Fruit fly (Drosophila melanogaster): ENCODE data around the gene CG6985.
A peak's percentile ranks its signal among the peaks of the same experiment; 100 is the strongest.

CG6985 gene

dm6 chr3R:22753895-22754774 is 13.2 kb downstream of the CG6985 start:
- no peak for TF ChIP-seq ab (GFP tag; optimal IDR thresholded peaks at IDR 0.05)
- no peak for TF ChIP-seq CG43689 (GFP tag; IDR thresholded peaks at IDR 0.05)
- no peak for TF ChIP-seq CG1024 (GFP tag; IDR thresholded peaks at IDR 0.05)
- peak; percentile 6; the same call in 1 of the 2 replicates for TF ChIP-seq ap (GFP tag; IDR thresholded peaks at IDR 0.05)
- TF ChIP-seq CG1233 (GFP tag; optimal IDR thresholded peaks at IDR 0.05) = peak; percentile 66
- 0 out of 2 replicates have a peak, but pooled peaks have one; percentile 30 for TF ChIP-seq CG42726 (GFP tag; IDR thresholded peaks at IDR 0.05; ENCODE audit: partially characterized antibody)
- peak; percentile 85 for TF ChIP-seq CoRest (tag; optimal IDR thresholded peaks at IDR 0.05)
- TF ChIP-seq Antp (GFP tag; optimal IDR thresholded peaks at IDR 0.05) = peak; percentile 11
- TF ChIP-seq CG3995 (GFP tag; optimal IDR thresholded peaks at IDR 0.05) = no peak
- no peak for TF ChIP-seq CG31388 (GFP tag; optimal IDR thresholded peaks at IDR 0.05)
- no peak for TF ChIP-seq Max (GFP tag; optimal IDR thresholded peaks at IDR 0.05)
- no peak for TF ChIP-seq da (GFP tag; optimal IDR thresholded peaks at IDR 0.05)
- TF ChIP-seq nom (GFP tag; optimal IDR thresholded peaks at IDR 0.05) = no peak
- TF ChIP-seq zf30C (GFP tag; optimal IDR thresholded peaks at IDR 0.05) = no peak
- peak; percentile 95 for TF ChIP-seq Deaf1 (tag; optimal IDR thresholded peaks at IDR 0.05)
- TF ChIP-seq Xbp1 (GFP tag; optimal IDR thresholded peaks at IDR 0.05) = peak; percentile 66
- peak in 1 of 2 experiments; percentile 54 for TF ChIP-seq bsh (GFP tag; optimal IDR thresholded peaks at IDR 0.05)
- peak; percentile 8 to 55 for TF ChIP-seq Pdp1 (GFP tag; optimal IDR thresholded peaks at IDR 0.05)
- TF ChIP-seq stc (GFP tag; IDR thresholded peaks at IDR 0.05) = peak; percentile 10; the same call in 1 of the 2 replicates
- peak; percentile 68 for TF ChIP-seq CG17328 (GFP tag; IDR thresholded peaks at IDR 0.05)
- no peak for TF ChIP-seq Spps (tag; optimal IDR thresholded peaks at IDR 0.05)
- TF ChIP-seq gem (tag; optimal IDR thresholded peaks at IDR 0.05) = peak; percentile 82
- TF ChIP-seq Hand (GFP tag; optimal IDR thresholded peaks at IDR 0.05) = no peak
- peak; percentile 47 for TF ChIP-seq org-1 (GFP tag; optimal IDR thresholded peaks at IDR 0.05)
- TF ChIP-seq CG8089 (GFP tag; optimal IDR thresholded peaks at IDR 0.05) = no peak
- TF ChIP-seq Scr (GFP tag; IDR thresholded peaks at IDR 0.05; ENCODE audit: partially characterized antibody) = no peak
- no peak for TF ChIP-seq NC2α (GFP tag; optimal IDR thresholded peaks at IDR 0.05)
- TF ChIP-seq YL-1 (GFP tag; optimal IDR thresholded peaks at IDR 0.05) = no peak
- TF ChIP-seq CG7839 (tag; optimal IDR thresholded peaks at IDR 0.05) = peak; percentile 74
- TF ChIP-seq CG11456 (GFP tag; IDR thresholded peaks at IDR 0.05) = peak; percentile 77
- TF ChIP-seq exex (tag; optimal IDR thresholded peaks at IDR 0.05) = no peak
- TF ChIP-seq GATAe (GFP tag; conservative IDR thresholded peaks at IDR 0.05) = no peak
- peak; percentile 62 for TF ChIP-seq PHDP (tag; optimal IDR thresholded peaks at IDR 0.05)
- TF ChIP-seq prd (optimal IDR thresholded peaks at IDR 0.05) = no peak
- TF ChIP-seq prd (GFP tag; IDR thresholded peaks at IDR 0.05) = peak; percentile 49; the same call in 2 of the 3 replicates
- TF ChIP-seq Dip3 (GFP tag; optimal IDR thresholded peaks at IDR 0.05) = peak; percentile 3
- no peak for TF ChIP-seq CG1832 (GFP tag; optimal IDR thresholded peaks at IDR 0.05)
- TF ChIP-seq CG2129 (GFP tag; IDR thresholded peaks at IDR 0.05; ENCODE audit: partially characterized antibody) = no peak
- peak; percentile 47 for TF ChIP-seq pnt (GFP tag; optimal IDR thresholded peaks at IDR 0.05)
- peak; percentile 58 for TF ChIP-seq Dek (tag; optimal IDR thresholded peaks at IDR 0.05)
- TF ChIP-seq CG9437 (GFP tag; optimal IDR thresholded peaks at IDR 0.05) = peak; percentile 81
- peak; percentile 74 for TF ChIP-seq Rfx (GFP tag; IDR thresholded peaks at IDR 0.05)
- TF ChIP-seq CG4282 (GFP tag; optimal IDR thresholded peaks at IDR 0.05) = no peak
- TF ChIP-seq CG13624 (GFP tag; optimal IDR thresholded peaks at IDR 0.05) = peak; percentile 44
- TF ChIP-seq NK7.1 (GFP tag; optimal IDR thresholded peaks at IDR 0.05) = no peak
- no peak for TF ChIP-seq psq (GFP tag; optimal IDR thresholded peaks at IDR 0.05)
- TF ChIP-seq Taf1 (GFP tag; IDR thresholded peaks at IDR 0.05) = no peak
- TF ChIP-seq sob (GFP tag; IDR thresholded peaks at IDR 0.05) = peak; percentile 56
- TF ChIP-seq CG31224 (GFP tag; IDR thresholded peaks at IDR 0.05) = no peak; the same call in 1 of the 2 replicates
